Fruit fly (Drosophila melanogaster) whole organism: ENCODE data around the gene CG14323.

Experiments
- CG8478 ChIP-seq: fragments of >200 bp; optimal IDR thresholded peaks from 2 replicates; lab custom pipeline; 2018; ENCODE audit warnings: inconsistent platforms
- Dll ChIP-seq: fragments of >200 bp; optimal IDR thresholded peaks from 2 replicates; lab custom pipeline; 2017
- EcR ChIP-seq, 2 experiments: fragments of >200 bp; optimal IDR thresholded peaks; 2 replicates each; lab custom pipeline; 2017; ENCODE audit warnings: missing biosample characterization in 2 of 2, missing genetic modification characterization in 2 of 2, missing genetic modification reagents in 2 of 2
- pan ChIP-seq: fragments of >200 bp; optimal IDR thresholded peaks from 2 replicates; lab custom pipeline; 2017
- psq ChIP-seq: fragments of >200 bp; optimal IDR thresholded peaks from 2 replicates; lab custom pipeline; 2017
- usp ChIP-seq: fragments of >200 bp; optimal IDR thresholded peaks from 2 replicates; lab custom pipeline; 2017; ENCODE audit warnings: missing biosample characterization, missing genetic modification characterization, mixed read lengths

dm6 chr3R:17609059-17609458 is 12.9 kb downstream of the CG14323 start, which contains the start of gene CG14329:
- TF ChIP-seq CG8478 = no peak
- no peak for TF ChIP-seq psq (lab: Kevin White, UChicago)
- no peak for TF ChIP-seq usp (GFP tag; lab: Kevin White, UChicago)
- TF ChIP-seq pan (lab: Kevin White, UChicago) = no peak
- no peak for TF ChIP-seq EcR (GFP tag; optimal IDR thresholded peaks at IDR 0.05; lab: Kevin White, UChicago)
- no peak for TF ChIP-seq Dll (lab: Kevin White, UChicago)
